Worm (Caenorhabditis elegans) whole organism, L3 larva: ENCODE results near the gene srz-31.
A peak's percentile ranks its signal among the peaks of the same experiment; 100 is the strongest.

ENCODE experiments used
- R02D3.7 ChIP-seq: fragments of 150-350 bp; optimal IDR thresholded peaks from 2 replicates; lab custom pipeline; 2014; ENCODE audit warnings: missing biosample characterization, missing genetic modification characterization
- aly-2 ChIP-seq: fragments of 150-350 bp; optimal IDR thresholded peaks from 2 replicates; lab custom pipeline; 2014; ENCODE audit warnings: missing biosample characterization, missing genetic modification characterization
- ama-1 ChIP-seq: fragments of 150-350 bp; optimal IDR thresholded peaks from 2 replicates; lab custom pipeline; 2018
- ceh-16 ChIP-seq: sonication (generic microtip); optimal IDR thresholded peaks from 2 replicates; lab custom pipeline; 2017; ENCODE audit warnings: missing biosample characterization, missing genetic modification characterization
- ceh-28 ChIP-seq: fragments of 150-350 bp; optimal IDR thresholded peaks from 2 replicates; lab custom pipeline; 2014; ENCODE audit warnings: missing biosample characterization, missing genetic modification reagents, missing genetic modification characterization
- ceh-82 ChIP-seq: fragments of 150-350 bp; optimal IDR thresholded peaks from 2 replicates; lab custom pipeline; 2014; ENCODE audit warnings: missing biosample characterization, missing genetic modification characterization
- daf-12 ChIP-seq: fragments of 150-350 bp; optimal IDR thresholded peaks from 2 replicates; lab custom pipeline; 2014; ENCODE audit warnings: missing biosample characterization, missing genetic modification reagents, missing genetic modification characterization
- elt-1 ChIP-seq: fragments of 150-350 bp; optimal IDR thresholded peaks from 2 replicates; lab custom pipeline; 2014; ENCODE audit warnings: missing biosample characterization, missing genetic modification characterization
- elt-2 ChIP-seq: sonication (generic microtip); optimal IDR thresholded peaks from 2 replicates; lab custom pipeline; 2016; ENCODE audit warnings: missing genetic modification reagents, mild to moderate bottlenecking, missing genetic modification characterization, missing compliant biosample characterization
- fkh-2 ChIP-seq: fragments of 150-350 bp; optimal IDR thresholded peaks from 2 replicates; lab custom pipeline; 2014; ENCODE audit warnings: missing biosample characterization, missing genetic modification reagents, missing genetic modification characterization
- jun-1 ChIP-seq: fragments of 150-350 bp; optimal IDR thresholded peaks from 2 replicates; lab custom pipeline; 2014; ENCODE audit warnings: missing biosample characterization, missing genetic modification reagents, missing genetic modification characterization
- lin-15B ChIP-seq: fragments of 150-350 bp; optimal IDR thresholded peaks from 2 replicates; lab custom pipeline; 2014; ENCODE audit warnings: missing biosample characterization, missing genetic modification characterization
- lsy-12 ChIP-seq: sonication (generic microtip); optimal IDR thresholded peaks from 2 replicates; lab custom pipeline; 2016; ENCODE audit warnings: mild to moderate bottlenecking, missing genetic modification characterization, missing compliant biosample characterization
- mdl-1 ChIP-seq: fragments of 150-350 bp; optimal IDR thresholded peaks from 2 replicates; lab custom pipeline; 2014; ENCODE audit warnings: missing biosample characterization, missing genetic modification characterization
- mml-1 ChIP-seq: fragments of 150-350 bp; sonication (generic microtip); optimal IDR thresholded peaks from 3 replicates; lab custom pipeline; 2014; ENCODE audit warnings: missing biosample characterization, missing genetic modification characterization
- nfya-1 ChIP-seq: sonication (generic microtip); optimal IDR thresholded peaks from 2 replicates; lab custom pipeline; 2017; ENCODE audit warnings: missing genetic modification characterization, mild to moderate bottlenecking, missing compliant biosample characterization, antibody characterized with exemption, moderate library complexity; ENCODE audit not compliant: insufficient read depth
- nhr-11 ChIP-seq: fragments of 150-350 bp; optimal IDR thresholded peaks from 2 replicates; lab custom pipeline; 2014; ENCODE audit warnings: missing biosample characterization, missing genetic modification characterization
- nhr-23 ChIP-seq: fragments of 150-350 bp; optimal IDR thresholded peaks from 2 replicates; lab custom pipeline; 2014; ENCODE audit warnings: missing biosample characterization, missing genetic modification reagents, missing genetic modification characterization
- nhr-237 ChIP-seq: fragments of 150-350 bp; optimal IDR thresholded peaks from 2 replicates; lab custom pipeline; 2014; ENCODE audit warnings: missing biosample characterization, missing genetic modification characterization
- nhr-25 ChIP-seq: sonication (generic microtip); optimal IDR thresholded peaks from 2 replicates; lab custom pipeline; 2017; ENCODE audit warnings: missing biosample characterization, missing genetic modification characterization
- nhr-28 ChIP-seq: fragments of 150-350 bp; optimal IDR thresholded peaks from 2 replicates; lab custom pipeline; 2014; ENCODE audit warnings: missing biosample characterization, missing genetic modification characterization
- nhr-43 ChIP-seq: sonication (generic microtip); optimal IDR thresholded peaks from 2 replicates; lab custom pipeline; 2016; ENCODE audit warnings: mild to moderate bottlenecking, missing genetic modification characterization, missing compliant biosample characterization; ENCODE audit not compliant: poor library complexity, severe bottlenecking
- nhr-77 ChIP-seq: fragments of 150-350 bp; optimal IDR thresholded peaks from 2 replicates; lab custom pipeline; 2014; ENCODE audit warnings: missing biosample characterization, missing genetic modification characterization
- pha-4 ChIP-seq: fragments of 150-350 bp; optimal IDR thresholded peaks from 2 replicates; lab custom pipeline; 2014; ENCODE audit warnings: missing biosample characterization, missing genetic modification reagents, missing genetic modification characterization
- pqm-1 ChIP-seq: fragments of 150-350 bp; optimal IDR thresholded peaks from 2 replicates; lab custom pipeline; 2017; ENCODE audit warnings: missing biosample characterization, missing genetic modification characterization, inconsistent platforms
- sea-2 ChIP-seq: fragments of 150-350 bp; sonication (generic microtip); optimal IDR thresholded peaks from 4 replicates; lab custom pipeline; 2014; ENCODE audit warnings: missing biosample characterization, missing genetic modification reagents, missing genetic modification characterization
- skn-1 ChIP-seq: fragments of 150-350 bp; optimal IDR thresholded peaks from 2 replicates; lab custom pipeline; 2014; ENCODE audit warnings: missing biosample characterization, missing genetic modification characterization
- snpc-4 ChIP-seq: fragments of 150-350 bp; optimal IDR thresholded peaks from 2 replicates; lab custom pipeline; 2014; ENCODE audit warnings: missing biosample characterization, missing genetic modification characterization
- tbx-2 ChIP-seq: sonication (generic microtip); optimal IDR thresholded peaks from 2 replicates; lab custom pipeline; 2016; ENCODE audit warnings: mild to moderate bottlenecking, missing genetic modification characterization, missing compliant biosample characterization
- ztf-11 ChIP-seq: fragments of 150-350 bp; optimal IDR thresholded peaks from 2 replicates; lab custom pipeline; 2014; ENCODE audit warnings: missing biosample characterization, missing genetic modification characterization
- ztf-4 ChIP-seq: fragments of 150-350 bp; optimal IDR thresholded peaks from 2 replicates; lab custom pipeline; 2014; ENCODE audit warnings: missing biosample characterization, missing genetic modification characterization

Gene srz-31

ce11 chrIV:14137063-14137462 is at the start of gene srz-31:
srz-31 (plus strand) TSS chrIV:14137363.
- TF ChIP-seq R02D3.7 (tag; lab: Kevin White, UChicago) (no peak), sea-2 (GFP tag; lab: Kevin White, UChicago) (no peak), snpc-4 (tag; lab: Kevin White, UChicago) (no peak), elt-2 (tag; lab: Kevin White, UChicago) (no peak), tbx-2 (tag; lab: Kevin White, UChicago) (no peak), nfya-1 (tag; lab: Kevin White, UChicago) (no peak), jun-1 (no peak), ztf-4 (no peak), nhr-237 (tag; lab: Kevin White, UChicago) (no peak), aly-2 (tag; lab: Kevin White, UChicago) (no peak), ztf-11 (tag; lab: Kevin White, UChicago) (no peak), lin-15B (no peak), mml-1 (tag; lab: Kevin White, UChicago) (no peak), ceh-28 (tag; lab: Kevin White, UChicago) (no peak), nhr-25 (no peak), skn-1 (tag; lab: Kevin White, UChicago) (no peak), ceh-16 (tag; lab: Kevin White, UChicago) (no peak), lsy-12 (tag; lab: Kevin White, UChicago) (no peak)

ce11 chrIV:14089749-14090148 is 47.4 kb upstream of the srz-31 start:
- TF ChIP-seq nhr-11 (tag; lab: Kevin White, UChicago) (no peak), snpc-4 (tag; lab: Kevin White, UChicago) (no peak), mdl-1 (tag; lab: Kevin White, UChicago) (no peak), fkh-2 (tag; lab: Kevin White, UChicago) (no peak), ama-1 (lab: Kevin White, UChicago) (no peak), elt-1 (tag; lab: Kevin White, UChicago) (no peak), elt-2 (tag; lab: Kevin White, UChicago) (no peak), nhr-43 (tag; lab: Kevin White, UChicago) (no peak), nhr-25 (peak; percentile 68), tbx-2 (tag; lab: Kevin White, UChicago) (no peak), lsy-12 (tag; lab: Kevin White, UChicago) (no peak), nhr-23 (tag; lab: Kevin White, UChicago) (peak; percentile 94)

ce11 chrIV:14091242-14091641 is 45.9 kb upstream of the srz-31 start, which contains the start of gene noah-2:
noah-2 (plus strand) TSS chrIV:14091254.
- TF ChIP-seq nhr-43 (tag; lab: Kevin White, UChicago) (peak; percentile 1), nhr-25 (no peak), skn-1 (tag; lab: Kevin White, UChicago) (no peak), ama-1 (lab: Kevin White, UChicago) (peak; percentile 15), nhr-23 (tag; lab: Kevin White, UChicago) (peak; percentile 66), ceh-82 (tag; lab: Kevin White, UChicago) (no peak)

ce11 chrIV:14098540-14099098 is 38.5 kb upstream of the srz-31 start:
- TF ChIP-seq nhr-237 (tag; lab: Kevin White, UChicago), result no peak
- no peak for TF ChIP-seq elt-1 (tag; lab: Kevin White, UChicago)
- no peak for TF ChIP-seq nhr-28
- TF ChIP-seq lin-15B, result no peak
- no peak for TF ChIP-seq nhr-77 (tag; lab: Kevin White, UChicago)
- TF ChIP-seq, all 47 proteins: peak for 0

- TF ChIP-seq nhr-25, result peak; percentile 12
- no peak for TF ChIP-seq ama-1 (lab: Kevin White, UChicago)
Observed at ce11 chrIV:14099256-14099655, 37.9 kb upstream of the srz-31 start, which contains the start of gene col-133. col-133 (minus strand) TSS chrIV:14099356.

ce11 chrIV:14103054-14103453 is 34.1 kb upstream of the srz-31 start, which contains the start of gene F52B11.5:
F52B11.5 (minus strand) TSS chrIV:14103231.
- peak; percentile 3 for TF ChIP-seq skn-1 (tag; lab: Kevin White, UChicago)
- TF ChIP-seq elt-2 (tag; lab: Kevin White, UChicago), result peak; percentile 11
- no peak for TF ChIP-seq nhr-25
- peak; percentile 91 for TF ChIP-seq pha-4 (tag; lab: Kevin White, UChicago)
- no peak for TF ChIP-seq daf-12 (tag; lab: Kevin White, UChicago)
- TF ChIP-seq pqm-1 (tag; lab: Kevin White, UChicago), result peak; percentile 8
